Fruit fly (Drosophila melanogaster) whole organism, embryonic: ENCODE results near the gene asl.

Experiments used
- Awh ChIP-seq: fragments of 200-800 bp; sonication (Bioruptor generic); IDR thresholded peaks from 2 replicates; pipeline ENCODE4, ENCODE4 v1.3.6; 2022; ENCODE audit warnings: missing biosample characterization, missing genetic modification characterization
- Bdp1 ChIP-seq: fragments of 200-800 bp; sonication (Bioruptor generic); optimal IDR thresholded peaks from 3 replicates; lab custom pipeline; 2016; ENCODE audit warnings: missing biosample characterization, missing genetic modification characterization
- CG10979 ChIP-seq: fragments of 200-800 bp; sonication (Bioruptor generic); optimal IDR thresholded peaks from 2 replicates; lab custom pipeline; 2018; ENCODE audit warnings: missing biosample characterization, mild to moderate bottlenecking, missing genetic modification characterization, moderate library complexity
- CG11456 ChIP-seq: fragments of 200-800 bp; sonication (Bioruptor generic); IDR thresholded peaks from 3 replicates; pipeline ENCODE4 v1.3.6; 2022; ENCODE audit warnings: missing biosample characterization, missing genetic modification characterization
- CG12219 ChIP-seq: fragments of 200-800 bp; sonication (Bioruptor generic); optimal IDR thresholded peaks from 3 replicates; lab custom pipeline; 2018; ENCODE audit warnings: missing biosample characterization, mild to moderate bottlenecking, missing genetic modification characterization
- CG12744 ChIP-seq: fragments of 200-800 bp; sonication (Bioruptor generic); optimal IDR thresholded peaks from 2 replicates; lab custom pipeline; 2016; ENCODE audit warnings: missing biosample characterization, missing genetic modification characterization
- CG1602 ChIP-seq: fragments of 200-800 bp; sonication (Bioruptor generic); optimal IDR thresholded peaks from 3 replicates; lab custom pipeline; 2016; ENCODE audit warnings: missing biosample characterization, missing genetic modification characterization
- CG16813 ChIP-seq: fragments of 200-800 bp; sonication (Bioruptor generic); IDR thresholded peaks from 3 replicates; pipeline ENCODE4 v1.3.6; 2022; ENCODE audit warnings: missing biosample characterization, missing genetic modification characterization; ENCODE audit not compliant: partially characterized antibody
- CG17568 ChIP-seq: fragments of 200-800 bp; sonication (Bioruptor generic); optimal IDR thresholded peaks from 2 replicates; lab custom pipeline; 2018; ENCODE audit warnings: missing biosample characterization, mild to moderate bottlenecking, missing genetic modification characterization, moderate library complexity
- CG2202 ChIP-seq: fragments of 200-800 bp; sonication (Bioruptor generic); optimal IDR thresholded peaks from 2 replicates; lab custom pipeline; 2018; ENCODE audit warnings: missing biosample characterization, mild to moderate bottlenecking, missing genetic modification characterization
- CG2889 ChIP-seq: fragments of 200-800 bp; sonication (Bioruptor generic); IDR thresholded peaks from 3 replicates; pipeline ENCODE4 v1.3.6; 2022; ENCODE audit warnings: missing biosample characterization, missing genetic modification characterization
- CG33213 ChIP-seq: fragments of 200-800 bp; sonication (Bioruptor generic); optimal IDR thresholded peaks from 3 replicates; lab custom pipeline; 2016; ENCODE audit warnings: missing biosample characterization, missing genetic modification characterization
- CG3847 ChIP-seq: fragments of 200-800 bp; sonication (Bioruptor generic); IDR thresholded peaks from 2 replicates; pipeline ENCODE4 v1.3.6; 2022; ENCODE audit warnings: missing biosample characterization, missing genetic modification characterization
- CG4404 ChIP-seq: fragments of 200-800 bp; sonication (Bioruptor generic); IDR thresholded peaks from 2 replicates; pipeline ENCODE4 v1.3.6; 2022; ENCODE audit warnings: missing biosample characterization, missing genetic modification characterization
- CG7745 ChIP-seq: fragments of 200-800 bp; sonication (Bioruptor generic); optimal IDR thresholded peaks from 2 replicates; lab custom pipeline; 2018; ENCODE audit warnings: missing biosample characterization, mild to moderate bottlenecking, missing genetic modification characterization, moderate library complexity
- CG9817 ChIP-seq: fragments of 200-800 bp; sonication (Bioruptor generic); optimal IDR thresholded peaks from 2 replicates; lab custom pipeline; 2018; ENCODE audit warnings: missing biosample characterization, mild to moderate bottlenecking, missing genetic modification characterization, moderate library complexity
- CkIIα-i1 ChIP-seq: fragments of 200-800 bp; sonication (Bioruptor generic); IDR thresholded peaks from 2 replicates; pipeline ENCODE4 v1.3.6; 2022; ENCODE audit warnings: missing biosample characterization, missing genetic modification characterization
- Deaf1 ChIP-seq: fragments of 200-800 bp; optimal IDR thresholded peaks from 3 replicates; lab custom pipeline; 2019; ENCODE audit warnings: missing biosample characterization, mild to moderate bottlenecking, missing genetic modification characterization, moderate library complexity
- Dip2 ChIP-seq: fragments of 200-800 bp; sonication (Bioruptor generic); IDR thresholded peaks from 2 replicates; pipeline ENCODE4 v1.3.6; 2022; ENCODE audit warnings: missing biosample characterization, missing genetic modification characterization
- Elba2 ChIP-seq: fragments of 200-800 bp; sonication (Bioruptor generic); optimal IDR thresholded peaks from 3 replicates; lab custom pipeline; 2016; ENCODE audit warnings: missing biosample characterization, missing genetic modification characterization
- Fer2 ChIP-seq: fragments of 200-800 bp; sonication (Bioruptor generic); optimal IDR thresholded peaks from 2 replicates; lab custom pipeline; 2018; ENCODE audit warnings: missing biosample characterization, mild to moderate bottlenecking, missing genetic modification characterization, moderate library complexity
- Gug ChIP-seq: fragments of 200-800 bp; sonication (Bioruptor generic); IDR thresholded peaks from 4 replicates; pipeline ENCODE4 v1.3.6; 2022; ENCODE audit warnings: missing biosample characterization, missing genetic modification characterization
- Hr3 ChIP-seq: fragments of 200-800 bp; sonication (Bioruptor generic); optimal IDR thresholded peaks from 3 replicates; lab custom pipeline; 2016; ENCODE audit warnings: missing biosample characterization, missing genetic modification characterization
- Max ChIP-seq: fragments of 200-800 bp; sonication (Bioruptor generic); optimal IDR thresholded peaks from 2 replicates; lab custom pipeline; 2016; ENCODE audit warnings: missing biosample characterization, mild to moderate bottlenecking, missing genetic modification characterization
- NC2α ChIP-seq: fragments of 200-800 bp; sonication (Bioruptor generic); optimal IDR thresholded peaks from 2 replicates; lab custom pipeline; 2016; ENCODE audit warnings: missing biosample characterization, missing genetic modification characterization
- Side ChIP-seq: fragments of 200-800 bp; sonication (Bioruptor generic); optimal IDR thresholded peaks from 2 replicates; lab custom pipeline; 2016; ENCODE audit warnings: missing biosample characterization, missing genetic modification characterization
- Taf1 ChIP-seq: fragments of 200-800 bp; sonication (Bioruptor generic); IDR thresholded peaks from 2 replicates; pipeline ENCODE4 v1.3.6; 2022; ENCODE audit warnings: missing biosample characterization, missing genetic modification characterization
- Usf ChIP-seq: fragments of 200-800 bp; sonication (Bioruptor generic); optimal IDR thresholded peaks from 2 replicates; lab custom pipeline; 2017; ENCODE audit warnings: missing genotype, missing biosample characterization, missing genetic modification characterization
- bcd ChIP-seq: fragments of 200-800 bp; sonication (Bioruptor generic); optimal IDR thresholded peaks from 2 replicates; lab custom pipeline; 2017; ENCODE audit warnings: missing biosample characterization, mild to moderate bottlenecking, missing genetic modification characterization
- dimm ChIP-seq: fragments of 200-800 bp; sonication (Bioruptor generic); IDR thresholded peaks from 2 replicates; pipeline ENCODE4 v1.3.6; 2022; ENCODE audit warnings: missing biosample characterization, missing genetic modification characterization
- disco-r ChIP-seq: fragments of 200-800 bp; sonication (Bioruptor generic); optimal IDR thresholded peaks from 2 replicates; lab custom pipeline; 2016; ENCODE audit warnings: missing biosample characterization, missing genetic modification characterization
- fru ChIP-seq: fragments of >200 bp; optimal IDR thresholded peaks from 2 replicates; lab custom pipeline; 2017
- grau ChIP-seq: fragments of 200-800 bp; optimal IDR thresholded peaks from 3 replicates; lab custom pipeline; 2019; ENCODE audit warnings: missing biosample characterization, mild to moderate bottlenecking, missing genetic modification characterization, moderate library complexity
- grn ChIP-seq: fragments of 200-800 bp; sonication (Bioruptor generic); optimal IDR thresholded peaks from 3 replicates; lab custom pipeline; 2017; ENCODE audit warnings: missing biosample characterization, missing genetic modification characterization
- gsb-n ChIP-seq: fragments of 200-800 bp; sonication (Bioruptor generic); optimal IDR thresholded peaks from 3 replicates; lab custom pipeline; 2018; ENCODE audit warnings: missing biosample characterization, mild to moderate bottlenecking, missing genetic modification characterization
- insv ChIP-seq, 2 experiments: fragments of 200-800 bp; sonication (Bioruptor generic); optimal IDR thresholded peaks; 3 replicates each; lab custom pipeline; 2016 to 2018; ENCODE audit warnings: missing biosample characterization in 2 of 2, missing genetic modification characterization in 2 of 2
- klu ChIP-seq: fragments of 200-800 bp; sonication (Bioruptor generic); IDR thresholded peaks from 2 replicates; pipeline ENCODE4 v1.3.6; 2022; ENCODE audit warnings: missing biosample characterization, missing genetic modification characterization
- pan ChIP-seq, 4 experiments: fragments of >200 bp in 3 of 4; fragments of 200-800 bp in 1 of 4; sonication (Bioruptor generic) in 1 of 4; optimal IDR thresholded peaks in 3 of 4; IDR thresholded peaks in 1 of 4; 2 replicates each; pipeline versions ENCODE4 v1.3.6 to Lab custom; 2017 to 2022; ENCODE audit warnings: missing biosample characterization in 2 of 4, missing genetic modification characterization in 2 of 4, mixed read lengths in 1 of 4
- pb ChIP-seq: fragments of 200-800 bp; sonication (Bioruptor generic); optimal IDR thresholded peaks from 3 replicates; lab custom pipeline; 2016; ENCODE audit warnings: missing biosample characterization, missing genetic modification characterization
- pfk ChIP-seq: fragments of 200-800 bp; sonication (Bioruptor generic); optimal IDR thresholded peaks from 2 replicates; lab custom pipeline; 2018; ENCODE audit warnings: missing biosample characterization, mild to moderate bottlenecking, missing genetic modification characterization, moderate library complexity
- phol ChIP-seq: fragments of 200-800 bp; sonication (Bioruptor generic); optimal IDR thresholded peaks from 3 replicates; lab custom pipeline; 2018; ENCODE audit warnings: missing biosample characterization, mild to moderate bottlenecking, missing genetic modification characterization, moderate library complexity
- pum ChIP-seq: fragments of 200-800 bp; sonication (Bioruptor generic); optimal IDR thresholded peaks from 2 replicates; lab custom pipeline; 2016; ENCODE audit warnings: missing biosample characterization, missing genetic modification characterization
- ranshi ChIP-seq: fragments of 200-800 bp; sonication (Bioruptor generic); IDR thresholded peaks from 2 replicates; pipeline ENCODE4 v1.3.6; 2022; ENCODE audit warnings: missing biosample characterization, missing genetic modification characterization
- sens-2 ChIP-seq: fragments of 200-800 bp; sonication (Bioruptor generic); IDR thresholded peaks from 2 replicates; pipeline ENCODE4 v1.3.6; 2022; ENCODE audit warnings: missing biosample characterization, missing genetic modification characterization
- slbo ChIP-seq: fragments of 200-800 bp; sonication (Bioruptor generic); IDR thresholded peaks from 2 replicates; pipeline ENCODE4 v1.3.6; 2022; ENCODE audit warnings: missing biosample characterization, missing genetic modification characterization
- slou ChIP-seq: fragments of 200-800 bp; sonication (Bioruptor generic); optimal IDR thresholded peaks from 3 replicates; lab custom pipeline; 2016; ENCODE audit warnings: missing biosample characterization, missing genetic modification characterization
- sr ChIP-seq: fragments of 200-800 bp; sonication (Bioruptor generic); IDR thresholded peaks from 3 replicates; pipeline ENCODE4 v1.3.6; 2022; ENCODE audit warnings: missing biosample characterization, missing genetic modification characterization
- tin ChIP-seq: fragments of 200-800 bp; sonication (Bioruptor generic); optimal IDR thresholded peaks from 3 replicates; lab custom pipeline; 2016; ENCODE audit warnings: missing biosample characterization, missing genetic modification characterization
- toy ChIP-seq: fragments of 200-800 bp; sonication (Bioruptor generic); IDR thresholded peaks from 2 replicates; pipeline ENCODE4 v1.3.6; 2022; ENCODE audit warnings: missing biosample characterization, missing genetic modification characterization
- vnd ChIP-seq: fragments of 200-800 bp; sonication (Bioruptor generic); IDR thresholded peaks from 3 replicates; pipeline ENCODE4 v1.3.6; 2022; ENCODE audit warnings: missing biosample characterization, missing genetic modification characterization; ENCODE audit not compliant: partially characterized antibody
- vvl ChIP-seq: fragments of 200-800 bp; sonication (Bioruptor generic); IDR thresholded peaks from 2 replicates; pipeline ENCODE4 v1.3.6; 2022; ENCODE audit warnings: missing biosample characterization, missing genetic modification characterization
- zfh1 ChIP-seq: fragments of 200-800 bp; sonication (Bioruptor generic); IDR thresholded peaks from 3 replicates; pipeline ENCODE4 v1.3.6; 2022; ENCODE audit warnings: missing biosample characterization, missing genetic modification characterization

The asl gene

DNA sequence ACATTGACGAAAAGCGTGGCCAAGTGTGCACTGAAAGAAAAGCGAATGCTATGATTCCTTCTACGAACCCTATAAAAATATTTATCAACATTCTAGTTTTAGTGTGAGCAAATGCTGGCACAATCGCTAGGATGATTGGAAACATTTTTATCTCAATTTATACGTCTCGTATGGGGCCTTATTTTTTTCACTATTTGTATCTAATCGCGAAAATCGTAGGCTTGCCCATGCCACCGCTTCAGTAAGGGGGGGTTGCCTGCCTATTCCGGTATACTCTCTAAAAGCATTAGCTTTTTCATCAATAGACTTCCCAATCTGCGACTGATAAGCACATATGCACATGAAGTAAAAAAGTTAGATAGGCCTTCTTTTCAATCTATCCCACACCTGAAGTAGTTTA is 40.7 kb downstream of the asl start (continued):
- TF ChIP-seq Gug (GFP tag; lab: Robert Waterston, UW) (peak; percentile 80), Max (peak; percentile 52), CG10979 (tag; lab: Kevin White, UChicago) (peak; percentile 67), tin (GFP tag; lab: Kevin White, UChicago) (peak; percentile 59), slou (GFP tag; lab: Kevin White, UChicago) (peak; percentile 40), Dip2 (GFP tag; lab: Robert Waterston, UW) (no peak), CG11456 (peak; percentile 83), Elba2 (GFP tag; lab: Kevin White, UChicago) (no peak), CG33213 (GFP tag; lab: Kevin White, UChicago) (peak; percentile 59), Deaf1 (tag; lab: Kevin White, UChicago) (peak; percentile 25), disco-r (GFP tag; lab: Kevin White, UChicago) (peak; percentile 26), grn (GFP tag; lab: Kevin White, UChicago) (peak; percentile 92), pfk (no peak), CG1602 (peak; percentile 56), gsb-n (tag; lab: Kevin White, UChicago) (no peak), slbo (GFP tag; lab: Robert Waterston, UW) (peak; percentile 92), Side (peak; percentile 71), Usf (GFP tag; lab: Kevin White, UChicago) (peak; percentile 11), insv (GFP tag; optimal IDR thresholded peaks at IDR 0.05; lab: Kevin White, UChicago) (no peak), sens-2 (GFP tag; lab: Robert Waterston, UW) (peak; percentile 77), vnd (GFP tag; lab: Robert Waterston, UW) (no peak), CG17568 (no peak), CG4404 (GFP tag; lab: Robert Waterston, UW) (peak; percentile 52), CG12744 (peak; percentile 27), NC2α (GFP tag; lab: Kevin White, UChicago) (peak; percentile 34), vvl (peak; percentile 95), CG7745 (tag; lab: Kevin White, UChicago) (no peak), klu (GFP tag; lab: Robert Waterston, UW) (peak; percentile 45; the same call in 1 of the 2 replicates), phol (peak; percentile 69), fru (no peak), ranshi (GFP tag; lab: Robert Waterston, UW) (peak; percentile 86), pum (GFP tag; lab: Kevin White, UChicago) (peak; percentile 75), CG2889 (peak; percentile 73; the same call in 2 of the 3 replicates), Hr3 (peak; percentile 74), pb (GFP tag; lab: Kevin White, UChicago) (peak; percentile 41), sr (GFP tag; lab: Robert Waterston, UW) (peak; percentile 70; the same call in 1 of the 3 replicates), CkIIα-i1 (GFP tag; lab: Robert Waterston, UW) (no peak), CG12219 (peak; percentile 80), grau (tag; lab: Kevin White, UChicago) (peak; percentile 79), toy (0 out of 2 replicates have a peak, but pooled peaks have one; percentile 49), CG2202 (no peak), Bdp1 (GFP tag; lab: Kevin White, UChicago) (peak; percentile 69), CG9817 (tag; lab: Kevin White, UChicago) (peak; percentile 63), dimm (GFP tag; lab: Robert Waterston, UW) (peak; percentile 42; the same call in 1 of the 2 replicates), Fer2 (tag; lab: Kevin White, UChicago) (peak; percentile 2), zfh1 (GFP tag; lab: Robert Waterston, UW) (peak; percentile 88), CG3847 (peak; percentile 82), bcd (GFP tag; lab: Kevin White, UChicago) (peak; percentile 80), pan (optimal IDR thresholded peaks at IDR 0.05; lab: Kevin White, UChicago) (no peak), pan (GFP tag; optimal IDR thresholded peaks at IDR 0.05 in 1 of 2, IDR thresholded peaks at IDR 0.05 in 1 of 2) (peak in 1 of 2 experiments; percentile 94), Awh (GFP tag; lab: Robert Waterston, UW) (peak; percentile 85), Taf1 (GFP tag; lab: Robert Waterston, UW) (peak; percentile 86), CG16813 (no peak)
